Worm (Caenorhabditis elegans): ENCODE results near the gene gcy-5.

DNA sequence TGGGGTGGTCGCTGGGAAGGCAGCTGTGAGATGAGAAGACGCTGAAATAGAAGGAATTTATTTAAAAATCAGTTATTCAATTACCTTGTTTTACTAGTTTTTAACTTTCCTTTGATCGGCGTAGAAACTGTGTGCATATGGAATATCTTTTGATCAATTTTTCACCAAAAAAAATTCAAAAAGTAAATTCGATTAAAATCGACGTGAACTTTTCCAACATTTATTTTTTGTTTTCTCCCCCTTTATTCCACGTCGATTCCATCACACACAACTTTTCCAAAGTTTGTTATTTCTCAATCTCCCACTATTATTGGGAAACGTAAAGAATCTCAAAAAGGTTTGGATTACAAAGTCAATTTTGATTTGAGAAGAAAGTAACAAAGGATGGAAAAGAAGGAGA is 44.5 kb upstream of the gcy-5 start, which contains the start of gene C07E3.4:
- no peak for TF ChIP-seq unc-62 (GFP tag; optimal IDR thresholded peaks at IDR 0.05)
- no peak for TF ChIP-seq hlh-12 (tag; optimal IDR thresholded peaks at IDR 0.05)
- no peak for TF ChIP-seq hmg-1.2 (GFP tag; IDR thresholded peaks at IDR 0.05)
- TF ChIP-seq lag-1 (GFP tag; IDR thresholded peaks at IDR 0.05), result no peak
- no peak for TF ChIP-seq snpc-4 (GFP tag; optimal IDR thresholded peaks at IDR 0.05)
- TF ChIP-seq snpc-4 (tag; optimal IDR thresholded peaks at IDR 0.05), result no peak
- no peak for TF ChIP-seq pha-4 (tag; optimal IDR thresholded peaks at IDR 0.05)
- no peak for TF ChIP-seq ama-1 (optimal IDR thresholded peaks at IDR 0.05)
- no peak for TF ChIP-seq ama-1 (GFP tag; optimal IDR thresholded peaks at IDR 0.05)
- TF ChIP-seq dpl-1 (GFP tag; optimal IDR thresholded peaks at IDR 0.05), result no peak
- TF ChIP-seq F57C9.4 (tag; optimal IDR thresholded peaks at IDR 0.05), result no peak
